Worm (Caenorhabditis elegans) whole organism, late embryonic: ENCODE results near the gene tomm-20.

Source experiments
- ceh-34 ChIP-seq: sonication (generic microtip); optimal IDR thresholded peaks from 2 replicates; lab custom pipeline; 2016; ENCODE audit warnings: mild to moderate bottlenecking, missing genetic modification characterization, missing compliant biosample characterization
- ceh-9 ChIP-seq: sonication (generic microtip); optimal IDR thresholded peaks from 2 replicates; lab custom pipeline; 2016; ENCODE audit warnings: mild to moderate bottlenecking, missing genetic modification characterization, inconsistent platforms, missing compliant biosample characterization
- fkh-10 ChIP-seq: fragments of 150-350 bp; optimal IDR thresholded peaks from 2 replicates; lab custom pipeline; 2014; ENCODE audit warnings: missing biosample characterization, missing genetic modification reagents, missing genetic modification characterization
- hlh-8 ChIP-seq: sonication (generic microtip); optimal IDR thresholded peaks from 2 replicates; lab custom pipeline; 2016; ENCODE audit warnings: missing genotype, missing genetic modification characterization, missing compliant biosample characterization
- mec-3 ChIP-seq: sonication (generic microtip); optimal IDR thresholded peaks from 2 replicates; lab custom pipeline; 2016; ENCODE audit warnings: borderline replicate concordance, missing genetic modification characterization, missing compliant biosample characterization
- nfya-1 ChIP-seq: sonication (generic microtip); optimal IDR thresholded peaks from 2 replicates; lab custom pipeline; 2017; ENCODE audit warnings: missing genetic modification characterization, mild to moderate bottlenecking, missing compliant biosample characterization, antibody characterized with exemption, moderate library complexity
- pros-1 ChIP-seq: fragments of 150-350 bp; optimal IDR thresholded peaks from 2 replicates; lab custom pipeline; 2014; ENCODE audit warnings: missing biosample characterization, missing genetic modification reagents, missing genetic modification characterization
- sox-4 ChIP-seq: sonication (generic microtip); optimal IDR thresholded peaks from 2 replicates; lab custom pipeline; 2017; ENCODE audit warnings: mild to moderate bottlenecking, missing genetic modification characterization, inconsistent platforms, missing compliant biosample characterization
- unc-55 ChIP-seq: sonication (generic microtip); optimal IDR thresholded peaks from 2 replicates; lab custom pipeline; 2017; ENCODE audit warnings: missing biosample characterization, missing genetic modification reagents, missing genetic modification characterization

DNA sequence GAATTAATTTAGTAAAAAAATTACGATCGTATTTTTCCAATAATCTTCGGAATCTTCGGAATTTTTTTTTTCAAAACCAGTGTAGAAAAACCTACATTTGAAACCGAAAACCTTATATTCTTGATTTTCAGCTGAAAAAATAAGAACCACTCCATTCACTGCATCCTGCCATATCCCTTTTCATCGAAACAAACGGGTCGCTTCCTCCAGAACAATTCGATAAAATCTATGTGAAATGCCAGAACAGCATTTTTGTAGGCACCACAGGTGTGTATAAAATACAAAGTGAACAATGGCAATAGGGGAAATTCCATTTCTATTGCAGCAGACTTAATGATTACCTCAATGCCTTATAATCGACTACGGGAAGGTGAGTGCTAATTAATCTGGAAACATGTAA is 34.0 kb upstream of the tomm-20 start, which contains the start of gene K01D12.1:
- TF ChIP-seq hlh-8 (tag; lab: Kevin White, UChicago), result no peak
- no peak for TF ChIP-seq ceh-34 (tag; lab: Kevin White, UChicago)
- TF ChIP-seq mec-3, result no peak
- TF ChIP-seq sox-4 (tag; lab: Kevin White, UChicago), result no peak
- TF ChIP-seq pros-1 (tag; lab: Kevin White, UChicago), result no peak
- TF ChIP-seq nfya-1, result no peak
- no peak for TF ChIP-seq ceh-9 (tag; lab: Kevin White, UChicago)
- no peak for TF ChIP-seq unc-55
- TF ChIP-seq fkh-10 (GFP tag; lab: Kevin White, UChicago), result no peak
